Worm (Caenorhabditis elegans) whole organism, L2 larva: Measurements from ENCODE around the gene set-11.
"Not testable (repeated sequence)": the region's sequence is repeated elsewhere in the genome, so short reads cannot be mapped to it uniquely, and the experiment has no call there.

Experiments used
- C34F6.9 ChIP-seq: fragments of 150-350 bp; optimal IDR thresholded peaks from 2 replicates; lab custom pipeline; 2014; ENCODE audit warnings: missing biosample characterization, missing genetic modification characterization
- F13H6.1 ChIP-seq: sonication (generic microtip); optimal IDR thresholded peaks from 2 replicates; lab custom pipeline; 2016; ENCODE audit warnings: missing genetic modification characterization, missing compliant biosample characterization
- R02D3.7 ChIP-seq: fragments of 150-350 bp; optimal IDR thresholded peaks from 2 replicates; lab custom pipeline; 2014; ENCODE audit warnings: missing biosample characterization, missing genetic modification characterization
- Y55F3AM.14 ChIP-seq: fragments of 200-800 bp; sonication (Bioruptor generic); optimal IDR thresholded peaks from 2 replicates; lab custom pipeline; 2018; ENCODE audit warnings: mild to moderate bottlenecking, missing genetic modification characterization, missing compliant biosample characterization
- ZK546.5 ChIP-seq: sonication (generic microtip); optimal IDR thresholded peaks from 2 replicates; lab custom pipeline; 2017; ENCODE audit warnings: missing biosample characterization, missing genetic modification characterization
- aly-2 ChIP-seq: fragments of 150-350 bp; optimal IDR thresholded peaks from 2 replicates; lab custom pipeline; 2014; ENCODE audit warnings: missing biosample characterization, missing genetic modification characterization
- ama-1 ChIP-seq: fragments of 150-350 bp; optimal IDR thresholded peaks from 2 replicates; lab custom pipeline; 2018; ENCODE audit warnings: inconsistent platforms
- blmp-1 ChIP-seq: sonication (generic microtip); optimal IDR thresholded peaks from 2 replicates; lab custom pipeline; 2017; ENCODE audit warnings: missing genetic modification characterization, mild to moderate bottlenecking, missing compliant biosample characterization, antibody characterized with exemption, moderate library complexity; ENCODE audit not compliant: insufficient read depth
- ceh-82 ChIP-seq: fragments of 150-350 bp; optimal IDR thresholded peaks from 2 replicates; lab custom pipeline; 2014; ENCODE audit warnings: missing biosample characterization, missing genetic modification characterization
- crh-2 ChIP-seq: sonication (generic microtip); optimal IDR thresholded peaks from 2 replicates; lab custom pipeline; 2017; ENCODE audit warnings: missing biosample characterization, missing genetic modification characterization
- dmd-4 ChIP-seq: sonication (generic microtip); optimal IDR thresholded peaks from 2 replicates; lab custom pipeline; 2017; ENCODE audit warnings: missing biosample characterization, missing genetic modification characterization
- egl-27 ChIP-seq: sonication (generic microtip); optimal IDR thresholded peaks from 3 replicates; lab custom pipeline; 2017; ENCODE audit warnings: missing biosample characterization, missing genetic modification reagents, missing genetic modification characterization
- gmeb-1 ChIP-seq: fragments of 150-350 bp; optimal IDR thresholded peaks from 2 replicates; lab custom pipeline; 2014; ENCODE audit warnings: missing biosample characterization, missing genetic modification characterization
- lin-11 ChIP-seq: fragments of 150-350 bp; sonication (generic microtip); optimal IDR thresholded peaks from 2 replicates; lab custom pipeline; 2014; ENCODE audit warnings: missing biosample characterization, missing genetic modification characterization, inconsistent platforms, mixed read lengths
- lin-13 ChIP-seq: fragments of 150-350 bp; optimal IDR thresholded peaks from 2 replicates; lab custom pipeline; 2014; ENCODE audit warnings: missing biosample characterization, missing genetic modification reagents, missing genetic modification characterization
- lsy-2 ChIP-seq, 2 experiments: fragments of 150-350 bp in 1 of 2; sonication (generic microtip) in 1 of 2; optimal IDR thresholded peaks; 2 replicates each; lab custom pipeline; 2014 to 2017; ENCODE audit warnings: missing biosample characterization in 2 of 2, missing genetic modification characterization in 2 of 2
- mbf-1 ChIP-seq: sonication (generic microtip); optimal IDR thresholded peaks from 2 replicates; lab custom pipeline; 2017; ENCODE audit warnings: missing biosample characterization, missing genetic modification characterization
- nhr-11 ChIP-seq: fragments of 150-350 bp; optimal IDR thresholded peaks from 2 replicates; lab custom pipeline; 2014; ENCODE audit warnings: missing biosample characterization, missing genetic modification characterization
- nhr-129 ChIP-seq: fragments of 150-350 bp; optimal IDR thresholded peaks from 2 replicates; lab custom pipeline; 2014; ENCODE audit warnings: missing biosample characterization, missing genetic modification characterization
- nhr-77 ChIP-seq: fragments of 150-350 bp; optimal IDR thresholded peaks from 2 replicates; lab custom pipeline; 2014; ENCODE audit warnings: missing biosample characterization, missing genetic modification characterization
- peb-1 ChIP-seq: fragments of 150-350 bp; optimal IDR thresholded peaks from 2 replicates; lab custom pipeline; 2014; ENCODE audit warnings: missing biosample characterization, missing genetic modification characterization
- sem-4 ChIP-seq: fragments of 150-350 bp; optimal IDR thresholded peaks from 2 replicates; lab custom pipeline; 2014; ENCODE audit warnings: missing biosample characterization, missing genetic modification reagents, missing genetic modification characterization
- skn-1 ChIP-seq: sonication (generic microtip); optimal IDR thresholded peaks from 2 replicates; lab custom pipeline; 2017; ENCODE audit warnings: missing biosample characterization, missing genetic modification characterization
- sma-9 ChIP-seq, 2 experiments: fragments of 150-350 bp in 1 of 2; sonication (generic microtip) in 1 of 2; optimal IDR thresholded peaks; 2 replicates each; lab custom pipeline; 2014 to 2016; ENCODE audit warnings: missing genetic modification characterization in 2 of 2, mild to moderate bottlenecking in 1 of 2, missing biosample characterization in 1 of 2, missing compliant biosample characterization in 1 of 2, missing genetic modification reagents in 1 of 2, moderate library complexity in 1 of 2
- snpc-4 ChIP-seq: fragments of 150-350 bp; optimal IDR thresholded peaks from 2 replicates; lab custom pipeline; 2014; ENCODE audit warnings: missing biosample characterization, missing genetic modification characterization
- unc-55 ChIP-seq: fragments of 150-350 bp; sonication (generic microtip); optimal IDR thresholded peaks from 3 replicates; lab custom pipeline; 2014; ENCODE audit warnings: missing biosample characterization, missing genetic modification reagents, missing genetic modification characterization
- unc-62 ChIP-seq: fragments of 150-350 bp; optimal IDR thresholded peaks from 2 replicates; lab custom pipeline; 2014; ENCODE audit warnings: missing biosample characterization, missing genetic modification reagents, missing genetic modification characterization
- zag-1 ChIP-seq: fragments of 150-350 bp; optimal IDR thresholded peaks from 2 replicates; lab custom pipeline; 2014; ENCODE audit warnings: missing biosample characterization, missing genetic modification characterization
- ztf-1 ChIP-seq: fragments of 200-800 bp; sonication (Bioruptor generic); conservative IDR thresholded peaks from 2 replicates; pipeline ENCODE4 v1.3.6; 2022; ENCODE audit warnings: missing genetic modification characterization, missing compliant biosample characterization
- ztf-11 ChIP-seq: sonication (generic microtip); optimal IDR thresholded peaks from 2 replicates; lab custom pipeline; 2017; ENCODE audit warnings: missing biosample characterization, missing genetic modification characterization
- ztf-4 ChIP-seq: fragments of 150-350 bp; optimal IDR thresholded peaks from 2 replicates; lab custom pipeline; 2014; ENCODE audit warnings: missing biosample characterization, missing genetic modification characterization

set-11 gene

ce11 chrII:2695079-2695478 is 2.7 kb upstream of the set-11 start:
- TF ChIP-seq F13H6.1 (tag; lab: Kevin White, UChicago) (peak; percentile 22), sma-9 (GFP tag; optimal IDR thresholded peaks at IDR 0.05; lab: Kevin White, UChicago) (no peak), sma-9 (tag; optimal IDR thresholded peaks at IDR 0.05; lab: Kevin White, UChicago) (no peak)

ce11 chrII:2690080-2690479 is 2.3 kb downstream of the set-11 start, which contains the start of gene nspf-3:
TSS of gene nspf-3 (minus strand) at chrII:2690180.
- TF ChIP-seq egl-27 (tag; lab: Kevin White, UChicago) (no peak), mbf-1 (tag; lab: Kevin White, UChicago) (no peak), unc-55 (GFP tag; lab: Kevin White, UChicago) (no peak)

- TF ChIP-seq sma-9 (GFP tag; optimal IDR thresholded peaks at IDR 0.05; lab: Kevin White, UChicago); sma-9 (tag; optimal IDR thresholded peaks at IDR 0.05; lab: Kevin White, UChicago); unc-55 (GFP tag; lab: Kevin White, UChicago); snpc-4 (tag; lab: Kevin White, UChicago): not testable (repeated sequence)
These were observed 3.8 kb downstream of the set-11 start, which contains the start of gene nspf-2 for ce11 chrII:2688616-2689015. TSS of gene nspf-2 (plus strand) at chrII:2688916.

ce11 chrII:2686985-2687675 is 5.2 kb downstream of the set-11 start, which contains the start of the genes sup-9 and nspf-1:
TSS of gene sup-9 (minus strand) at chrII:2687027.
TSS of gene nspf-1 (plus strand) at chrII:2687625.
- TF ChIP-seq R02D3.7 (tag; lab: Kevin White, UChicago) (no peak), Y55F3AM.14 (GFP tag; lab: Kevin White, UChicago) (no peak), mbf-1 (tag; lab: Kevin White, UChicago) (no peak), lsy-2 (tag; optimal IDR thresholded peaks at IDR 0.05; lab: Kevin White, UChicago) (peak in 1 of 2 experiments; percentile 28), crh-2 (no peak), sem-4 (peak; percentile 24), C34F6.9 (peak; percentile 26), gmeb-1 (no peak), lin-13 (peak; percentile 59), sma-9 (GFP tag; optimal IDR thresholded peaks at IDR 0.05; lab: Kevin White, UChicago) (peak; percentile 49), sma-9 (tag; optimal IDR thresholded peaks at IDR 0.05; lab: Kevin White, UChicago) (no peak), F13H6.1 (tag; lab: Kevin White, UChicago) (peak; percentile 44), dmd-4 (tag; lab: Kevin White, UChicago) (no peak), egl-27 (tag; lab: Kevin White, UChicago) (no peak)

- TF ChIP-seq nhr-11 (no peak), ztf-4 (no peak), ztf-1 (GFP tag; lab: Robert Waterston, UW) (no peak), lin-11 (no peak), ceh-82 (no peak), dmd-4 (tag; lab: Kevin White, UChicago) (no peak), gmeb-1 (no peak), unc-62 (no peak), nhr-129 (tag; lab: Kevin White, UChicago) (no peak), ZK546.5 (no peak), aly-2 (tag; lab: Kevin White, UChicago) (no peak), C34F6.9 (no peak), zag-1 (tag; lab: Kevin White, UChicago) (no peak), crh-2 (no peak)
These were observed 7.6 kb downstream of the set-11 start for ce11 chrII:2684783-2685182.

- no peak for TF ChIP-seq ztf-11 (tag; lab: Kevin White, UChicago)
- TF ChIP-seq Y55F3AM.14 (GFP tag; lab: Kevin White, UChicago), result no peak
- TF ChIP-seq ceh-82, result no peak
- no peak for TF ChIP-seq nhr-11
- TF ChIP-seq blmp-1 (tag; lab: Kevin White, UChicago), result no peak
- no peak for TF ChIP-seq skn-1 (tag; lab: Kevin White, UChicago)
- TF ChIP-seq lin-11, result no peak
- no peak for TF ChIP-seq ama-1 (lab: Kevin White, UChicago)
- no peak for TF ChIP-seq snpc-4 (tag; lab: Kevin White, UChicago)
- TF ChIP-seq peb-1 (tag; lab: Kevin White, UChicago), result no peak
- no peak for TF ChIP-seq C34F6.9
- no peak for TF ChIP-seq nhr-77
- TF ChIP-seq aly-2 (tag; lab: Kevin White, UChicago), result no peak
These were observed 8.2 kb downstream of the set-11 start, which contains the start of gene ceh-87 for ce11 chrII:2684208-2684607. TSS of gene ceh-87 (minus strand) at chrII:2684308.
